Worm (Caenorhabditis elegans) whole organism, L2 larva: ENCODE measurements around the gene C46F2.1.

Experiments
- C34F6.9 ChIP-seq: fragments of 150-350 bp; optimal IDR thresholded peaks from 2 replicates; lab custom pipeline; 2014; ENCODE audit warnings: missing biosample characterization, missing genetic modification characterization
- R02D3.7 ChIP-seq: fragments of 150-350 bp; optimal IDR thresholded peaks from 2 replicates; lab custom pipeline; 2014; ENCODE audit warnings: missing biosample characterization, missing genetic modification characterization
- Y55F3AM.14 ChIP-seq: fragments of 200-800 bp; sonication (Bioruptor generic); optimal IDR thresholded peaks from 2 replicates; lab custom pipeline; 2018; ENCODE audit warnings: mild to moderate bottlenecking, missing genetic modification characterization, missing compliant biosample characterization
- alr-1 ChIP-seq: fragments of 150-350 bp; optimal IDR thresholded peaks from 2 replicates; lab custom pipeline; 2014; ENCODE audit warnings: missing biosample characterization, missing genetic modification characterization
- ama-1 ChIP-seq: fragments of 150-350 bp; optimal IDR thresholded peaks from 2 replicates; lab custom pipeline; 2018; ENCODE audit warnings: inconsistent platforms
- blmp-1 ChIP-seq: sonication (generic microtip); optimal IDR thresholded peaks from 2 replicates; lab custom pipeline; 2017; ENCODE audit warnings: missing genetic modification characterization, mild to moderate bottlenecking, missing compliant biosample characterization, antibody characterized with exemption, moderate library complexity; ENCODE audit not compliant: insufficient read depth
- ceh-82 ChIP-seq: fragments of 150-350 bp; optimal IDR thresholded peaks from 2 replicates; lab custom pipeline; 2014; ENCODE audit warnings: missing biosample characterization, missing genetic modification characterization
- crh-2 ChIP-seq: sonication (generic microtip); optimal IDR thresholded peaks from 2 replicates; lab custom pipeline; 2017; ENCODE audit warnings: missing biosample characterization, missing genetic modification characterization
- egl-27 ChIP-seq: sonication (generic microtip); optimal IDR thresholded peaks from 3 replicates; lab custom pipeline; 2017; ENCODE audit warnings: missing biosample characterization, missing genetic modification reagents, missing genetic modification characterization
- elt-3 ChIP-seq: sonication (generic microtip); optimal IDR thresholded peaks from 2 replicates; lab custom pipeline; 2017; ENCODE audit warnings: missing biosample characterization, missing genetic modification characterization
- gmeb-1 ChIP-seq: fragments of 150-350 bp; optimal IDR thresholded peaks from 2 replicates; lab custom pipeline; 2014; ENCODE audit warnings: missing biosample characterization, missing genetic modification characterization
- lin-11 ChIP-seq: fragments of 150-350 bp; sonication (generic microtip); optimal IDR thresholded peaks from 2 replicates; lab custom pipeline; 2014; ENCODE audit warnings: missing biosample characterization, missing genetic modification characterization, inconsistent platforms, mixed read lengths
- lin-13 ChIP-seq: fragments of 150-350 bp; optimal IDR thresholded peaks from 2 replicates; lab custom pipeline; 2014; ENCODE audit warnings: missing biosample characterization, missing genetic modification reagents, missing genetic modification characterization
- lin-39 ChIP-seq: fragments of 150-350 bp; optimal IDR thresholded peaks from 2 replicates; lab custom pipeline; 2014; ENCODE audit warnings: missing biosample characterization, missing genetic modification reagents, missing genetic modification characterization
- lsy-2 ChIP-seq, 2 experiments: fragments of 150-350 bp in 1 of 2; sonication (generic microtip) in 1 of 2; optimal IDR thresholded peaks; 2 replicates each; lab custom pipeline; 2014 to 2017; ENCODE audit warnings: missing biosample characterization in 2 of 2, missing genetic modification characterization in 2 of 2
- nhr-12 ChIP-seq: fragments of 150-350 bp; optimal IDR thresholded peaks from 2 replicates; lab custom pipeline; 2014; ENCODE audit warnings: missing biosample characterization, missing genetic modification characterization
- nhr-129 ChIP-seq: fragments of 150-350 bp; optimal IDR thresholded peaks from 2 replicates; lab custom pipeline; 2014; ENCODE audit warnings: missing biosample characterization, missing genetic modification characterization
- nhr-237 ChIP-seq: fragments of 150-350 bp; optimal IDR thresholded peaks from 2 replicates; lab custom pipeline; 2014; ENCODE audit warnings: missing biosample characterization, missing genetic modification characterization
- nhr-25 ChIP-seq: fragments of 150-350 bp; sonication (generic microtip); optimal IDR thresholded peaks from 3 replicates; lab custom pipeline; 2014; ENCODE audit warnings: missing biosample characterization, missing genetic modification characterization
- nhr-77 ChIP-seq: fragments of 150-350 bp; optimal IDR thresholded peaks from 2 replicates; lab custom pipeline; 2014; ENCODE audit warnings: missing biosample characterization, missing genetic modification characterization
- peb-1 ChIP-seq: fragments of 150-350 bp; optimal IDR thresholded peaks from 2 replicates; lab custom pipeline; 2014; ENCODE audit warnings: missing biosample characterization, missing genetic modification characterization
- sem-4 ChIP-seq: fragments of 150-350 bp; optimal IDR thresholded peaks from 2 replicates; lab custom pipeline; 2014; ENCODE audit warnings: missing biosample characterization, missing genetic modification reagents, missing genetic modification characterization
- skn-1 ChIP-seq: sonication (generic microtip); optimal IDR thresholded peaks from 2 replicates; lab custom pipeline; 2017; ENCODE audit warnings: missing biosample characterization, missing genetic modification characterization
- sma-3 ChIP-seq: sonication (generic microtip); optimal IDR thresholded peaks from 2 replicates; lab custom pipeline; 2016; ENCODE audit warnings: missing genetic modification reagents, missing genetic modification characterization, missing compliant biosample characterization
- sma-9 ChIP-seq, 2 experiments: fragments of 150-350 bp in 1 of 2; sonication (generic microtip) in 1 of 2; optimal IDR thresholded peaks; 2 replicates each; lab custom pipeline; 2014 to 2016; ENCODE audit warnings: missing genetic modification characterization in 2 of 2, mild to moderate bottlenecking in 1 of 2, missing biosample characterization in 1 of 2, missing compliant biosample characterization in 1 of 2, missing genetic modification reagents in 1 of 2, moderate library complexity in 1 of 2
- snpc-4 ChIP-seq: fragments of 150-350 bp; optimal IDR thresholded peaks from 2 replicates; lab custom pipeline; 2014; ENCODE audit warnings: missing biosample characterization, missing genetic modification characterization
- unc-39 ChIP-seq: fragments of 150-350 bp; optimal IDR thresholded peaks from 2 replicates; lab custom pipeline; 2014; ENCODE audit warnings: missing biosample characterization, missing genetic modification characterization
- unc-55 ChIP-seq: fragments of 150-350 bp; sonication (generic microtip); optimal IDR thresholded peaks from 3 replicates; lab custom pipeline; 2014; ENCODE audit warnings: missing biosample characterization, missing genetic modification reagents, missing genetic modification characterization
- unc-62 ChIP-seq: fragments of 150-350 bp; optimal IDR thresholded peaks from 2 replicates; lab custom pipeline; 2014; ENCODE audit warnings: missing biosample characterization, missing genetic modification reagents, missing genetic modification characterization
- ztf-1 ChIP-seq: fragments of 200-800 bp; sonication (Bioruptor generic); conservative IDR thresholded peaks from 2 replicates; pipeline ENCODE4 v1.3.6; 2022; ENCODE audit warnings: missing genetic modification characterization, missing compliant biosample characterization
- ztf-11 ChIP-seq: sonication (generic microtip); optimal IDR thresholded peaks from 2 replicates; lab custom pipeline; 2017; ENCODE audit warnings: missing biosample characterization, missing genetic modification characterization
- ztf-4 ChIP-seq: fragments of 150-350 bp; optimal IDR thresholded peaks from 2 replicates; lab custom pipeline; 2014; ENCODE audit warnings: missing biosample characterization, missing genetic modification characterization

The C46F2.1 gene

DNA sequence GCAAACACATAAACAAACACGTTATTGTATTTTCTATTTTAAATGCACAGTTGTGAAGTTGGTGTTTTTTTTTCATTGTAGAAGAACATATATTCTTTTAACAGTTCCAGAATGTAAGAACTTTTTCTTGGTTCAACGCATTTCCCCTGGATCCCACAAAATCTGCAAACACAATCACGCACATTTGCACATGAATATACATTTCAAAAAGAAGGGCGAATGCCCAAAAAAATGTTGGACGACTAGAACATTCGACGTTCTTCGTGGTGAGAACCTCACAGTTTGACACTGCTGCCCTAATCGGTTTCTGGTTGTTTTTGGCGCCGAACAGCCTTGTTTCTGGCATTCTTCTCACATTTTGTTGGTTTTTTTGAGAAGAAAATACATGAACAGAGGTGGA, 31.7 kb downstream of the C46F2.1 start:
- TF ChIP-seq alr-1 (tag; lab: Kevin White, UChicago) (no peak), unc-55 (GFP tag; lab: Kevin White, UChicago) (peak; percentile 69), ceh-82 (tag; lab: Kevin White, UChicago) (no peak), sma-3 (no peak), ztf-1 (GFP tag; lab: Robert Waterston, UW) (no peak), sem-4 (no peak), nhr-12 (no peak), egl-27 (tag; lab: Kevin White, UChicago) (no peak), gmeb-1 (tag; lab: Kevin White, UChicago) (peak; percentile 33), nhr-25 (tag; lab: Kevin White, UChicago) (no peak), skn-1 (tag; lab: Kevin White, UChicago) (no peak), unc-39 (tag; lab: Kevin White, UChicago) (no peak), crh-2 (peak; percentile 35), lin-39 (tag; lab: Kevin White, UChicago) (no peak), ztf-11 (no peak), lin-11 (no peak), sma-9 (GFP tag; optimal IDR thresholded peaks at IDR 0.05; lab: Kevin White, UChicago) (peak; percentile 7), sma-9 (tag; optimal IDR thresholded peaks at IDR 0.05; lab: Kevin White, UChicago) (no peak), C34F6.9 (peak; percentile 74), nhr-237 (no peak), nhr-129 (tag; lab: Kevin White, UChicago) (peak; percentile 51), lsy-2 (tag; optimal IDR thresholded peaks at IDR 0.05; lab: Kevin White, UChicago) (no peak)

DNA sequence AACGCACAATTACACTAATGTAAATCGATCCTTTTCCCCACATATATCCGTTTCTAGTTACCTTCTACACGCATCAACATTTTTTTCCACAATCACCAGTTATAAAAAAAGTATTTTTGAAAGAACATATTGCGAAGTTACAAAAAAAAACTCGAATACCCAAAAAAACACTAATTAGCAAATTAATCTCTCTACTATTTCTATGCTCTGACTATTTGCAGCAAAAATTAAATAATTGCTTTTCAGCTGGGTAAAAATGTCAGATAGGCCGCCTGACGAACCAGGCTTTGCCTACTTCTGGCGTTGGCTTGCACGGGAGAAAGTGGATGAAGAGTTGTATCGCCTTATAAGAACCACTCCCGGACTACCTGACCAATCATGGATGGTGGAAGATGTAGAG, 32.3 kb downstream of the C46F2.1 start, which contains the start of gene K07E3.1:
TSS of gene K07E3.1 (plus strand) at position 247 of the 400 bp plus-strand sequence.
- TF ChIP-seq Y55F3AM.14 (GFP tag; lab: Kevin White, UChicago) (no peak), sma-3 (no peak)

DNA sequence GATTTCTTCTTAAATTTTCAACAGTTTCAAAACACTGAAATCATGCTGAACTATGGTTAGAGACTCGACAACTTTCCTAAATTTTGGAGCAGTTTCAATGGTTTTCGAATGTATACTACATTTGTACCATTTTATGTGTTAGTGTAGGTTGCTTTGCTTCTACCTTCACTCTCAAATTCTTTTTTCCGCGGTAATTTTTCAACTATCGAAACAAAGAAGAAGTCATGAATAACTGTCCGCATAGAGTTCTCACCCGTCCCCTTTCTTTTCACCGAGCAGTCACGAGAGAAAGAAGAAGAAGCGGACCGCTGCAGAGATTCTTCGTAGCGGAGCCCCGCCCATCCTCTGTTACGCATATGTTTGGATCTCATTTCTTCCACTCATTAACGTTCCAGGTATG, 38.3 kb downstream of the C46F2.1 start, which contains the start of gene hlh-8:
TSS of gene hlh-8 (plus strand) at position 301 of the 400 bp plus-strand sequence.
- TF ChIP-seq lin-11 = no peak
- TF ChIP-seq unc-62 (GFP tag; lab: Kevin White, UChicago) = no peak

- TF ChIP-seq unc-62 (GFP tag; lab: Kevin White, UChicago) (no peak), ama-1 (lab: Kevin White, UChicago) (no peak), ztf-4 (tag; lab: Kevin White, UChicago) (no peak), C34F6.9 (no peak), blmp-1 (no peak), peb-1 (no peak), nhr-25 (tag; lab: Kevin White, UChicago) (no peak), snpc-4 (tag; lab: Kevin White, UChicago) (no peak), alr-1 (tag; lab: Kevin White, UChicago) (no peak)
Measured at ce11 chrX:8117827-8118317, 40.0 kb downstream of the C46F2.1 start.

DNA sequence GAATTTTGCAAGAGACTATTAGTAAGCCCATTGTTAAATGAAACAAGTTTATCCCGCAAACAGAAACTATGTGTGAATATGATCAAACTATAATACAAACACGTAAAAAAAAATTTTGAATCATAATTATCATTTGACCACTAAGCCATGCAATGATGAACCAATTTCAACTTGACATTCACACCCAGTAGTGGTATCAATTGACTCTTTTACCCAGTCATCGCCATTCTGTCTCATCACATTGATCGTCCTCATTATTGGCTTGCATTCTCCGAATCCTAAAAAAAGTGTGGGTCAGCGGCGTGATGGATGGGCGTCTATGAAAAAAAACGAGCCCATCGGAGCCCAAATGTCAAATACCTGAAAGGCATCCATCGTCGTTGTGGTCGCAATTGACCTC, 42.4 kb downstream of the C46F2.1 start:
- TF ChIP-seq R02D3.7 = no peak

- TF ChIP-seq nhr-77 = no peak
Measured at ce11 chrX:8123194-8123593, 45.3 kb downstream of the C46F2.1 start, which contains the start of gene C02B8.12. TSS of gene C02B8.12 (minus strand) at chrX:8123368.

- TF ChIP-seq nhr-12 (no peak), sma-9 (GFP tag; optimal IDR thresholded peaks at IDR 0.05; lab: Kevin White, UChicago) (no peak), sma-9 (tag; optimal IDR thresholded peaks at IDR 0.05; lab: Kevin White, UChicago) (no peak), lin-13 (GFP tag; lab: Kevin White, UChicago) (no peak), ztf-1 (GFP tag; lab: Robert Waterston, UW) (no peak), elt-3 (tag; lab: Kevin White, UChicago) (no peak), crh-2 (no peak), lsy-2 (tag; optimal IDR thresholded peaks at IDR 0.05; lab: Kevin White, UChicago) (no peak), snpc-4 (tag; lab: Kevin White, UChicago) (no peak), C34F6.9 (no peak)
Measured at ce11 chrX:8129543-8129942, 51.7 kb downstream of the C46F2.1 start, which contains the start of gene frpr-1. TSS of gene frpr-1 (minus strand) at chrX:8129643.
